Worm (Caenorhabditis elegans): Measurements from ENCODE around the gene rab-35.

The rab-35 gene

DNA sequence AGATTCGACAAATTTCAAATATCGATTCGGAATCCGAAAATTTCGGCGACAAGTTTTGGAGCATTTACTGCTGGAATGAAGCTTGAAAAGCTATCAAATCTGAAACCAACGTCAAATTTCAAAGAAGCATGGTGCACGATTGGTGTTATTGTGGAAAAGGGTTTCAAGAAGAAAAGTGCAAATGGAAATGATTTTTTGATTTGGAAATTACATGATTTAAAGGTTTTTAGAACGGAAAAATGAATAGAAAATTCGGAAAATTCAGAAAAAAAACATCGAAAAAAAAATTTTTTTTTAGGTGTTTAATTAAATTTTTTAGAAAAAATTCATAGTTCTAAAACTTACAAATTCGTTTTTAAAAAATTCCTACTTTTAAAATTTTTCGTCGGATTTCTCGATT lies 6.8 kb upstream of the rab-35 start, which contains the start of gene teg-1:
TSS of gene teg-1 (minus strand) at position 101 of the 400 bp plus-strand sequence.
- no peak for TF ChIP-seq mec-3 (tag; optimal IDR thresholded peaks at IDR 0.05; ENCODE audit: borderline replicate concordance)
- TF ChIP-seq Y22D7AL.16 (tag; optimal IDR thresholded peaks at IDR 0.05): no peak

DNA sequence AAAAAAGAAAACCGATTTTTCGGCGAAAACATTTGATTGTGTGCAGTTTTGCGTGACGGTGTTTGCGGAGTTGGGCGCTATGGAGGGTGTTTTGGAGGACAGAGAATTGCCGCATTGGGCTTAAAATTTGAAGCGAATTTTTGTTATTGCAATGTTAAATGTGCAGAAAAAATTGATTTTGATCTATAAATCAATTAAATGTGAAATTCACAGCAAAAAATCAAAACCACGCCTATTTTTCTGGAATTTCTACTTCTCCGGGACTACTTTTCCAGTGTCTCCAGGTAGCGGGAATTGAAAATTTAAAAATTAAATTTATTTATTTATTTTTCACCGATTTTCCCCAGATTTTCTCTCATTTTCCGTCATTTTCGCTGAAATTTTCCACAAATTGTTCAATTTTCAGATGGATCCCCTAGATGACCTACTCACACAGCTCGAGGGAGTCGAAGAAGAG lies 5.8 kb upstream of the rab-35 start, which contains the start of gene mcm-10:
TSS of gene mcm-10 (plus strand) at position 407 of the 457 bp plus-strand sequence.
- TF ChIP-seq pag-3 (tag; optimal IDR thresholded peaks at IDR 0.05; ENCODE audit: borderline replicate concordance): peak; percentile 52
- TF ChIP-seq nhr-11 (tag; optimal IDR thresholded peaks at IDR 0.05): no peak
- TF ChIP-seq hlh-8 (tag; optimal IDR thresholded peaks at IDR 0.05): peak; percentile 90
- TF ChIP-seq che-1 (tag; optimal IDR thresholded peaks at IDR 0.05): peak; percentile 69
- peak; percentile 97 for TF ChIP-seq tbx-2 (tag; optimal IDR thresholded peaks at IDR 0.05)
- peak; percentile 66 for TF ChIP-seq fkh-6 (tag; optimal IDR thresholded peaks at IDR 0.05)
- peak; percentile 80 for TF ChIP-seq F13H6.1 (tag; optimal IDR thresholded peaks at IDR 0.05)
- TF ChIP-seq ets-4 (tag; optimal IDR thresholded peaks at IDR 0.05): peak; percentile 95
- TF ChIP-seq unc-55 (GFP tag; optimal IDR thresholded peaks at IDR 0.05): peak; percentile 43
- TF ChIP-seq ceh-45 (GFP tag; IDR thresholded peaks at IDR 0.05): no peak
- peak; percentile 98 for TF ChIP-seq unc-42 (tag; optimal IDR thresholded peaks at IDR 0.05)
- TF ChIP-seq sox-2 (GFP tag; IDR thresholded peaks at IDR 0.05): no peak
- TF ChIP-seq dmd-4 (tag; optimal IDR thresholded peaks at IDR 0.05; ENCODE audit: borderline replicate concordance): peak; percentile 73
- peak; percentile 99 for TF ChIP-seq ceh-31 (tag; optimal IDR thresholded peaks at IDR 0.05)
- peak; percentile 17 for TF ChIP-seq gmeb-2 (tag; optimal IDR thresholded peaks at IDR 0.05)
- TF ChIP-seq T23F11.4 (GFP tag; optimal IDR thresholded peaks at IDR 0.05): peak; percentile 43
- peak; percentile 61 for TF ChIP-seq madf-2 (tag; optimal IDR thresholded peaks at IDR 0.05)
- TF ChIP-seq C08G9.2 (tag; optimal IDR thresholded peaks at IDR 0.05): peak; percentile 95
- no peak for TF ChIP-seq syd-9 (tag; optimal IDR thresholded peaks at IDR 0.05)
- peak; percentile 90 for TF ChIP-seq fax-1 (tag; optimal IDR thresholded peaks at IDR 0.05)
- no peak for TF ChIP-seq unc-3 (GFP tag; conservative IDR thresholded peaks at IDR 0.05)
- TF ChIP-seq unc-3 (tag; optimal IDR thresholded peaks at IDR 0.05): peak; percentile 77
- peak; percentile 43 for TF ChIP-seq ceh-24 (tag; optimal IDR thresholded peaks at IDR 0.05)
- peak; percentile 78 for TF ChIP-seq hlh-15 (tag; optimal IDR thresholded peaks at IDR 0.05)
- TF ChIP-seq eyg-1 (tag; optimal IDR thresholded peaks at IDR 0.05): no peak
- TF ChIP-seq fkh-10 (GFP tag; optimal IDR thresholded peaks at IDR 0.05): no peak
- TF ChIP-seq tbx-7 (tag; optimal IDR thresholded peaks at IDR 0.05): peak; percentile 94
- TF ChIP-seq nfya-1 (tag; optimal IDR thresholded peaks at IDR 0.05): peak; percentile 49
- TF ChIP-seq ceh-9 (tag; optimal IDR thresholded peaks at IDR 0.05): no peak
- TF ChIP-seq ttx-3 (tag; optimal IDR thresholded peaks at IDR 0.05): peak; percentile 59
- peak; percentile 95 for TF ChIP-seq pqm-1 (tag; optimal IDR thresholded peaks at IDR 0.05)
- peak; percentile 21 for TF ChIP-seq Y22D7AL.16 (tag; optimal IDR thresholded peaks at IDR 0.05)
- no peak for TF ChIP-seq K09A11.1 (tag; optimal IDR thresholded peaks at IDR 0.05; ENCODE audit: insufficient read depth)
- TF ChIP-seq ceh-48 (tag; optimal IDR thresholded peaks at IDR 0.05): peak; percentile 12
- TF ChIP-seq ahr-1 (tag; optimal IDR thresholded peaks at IDR 0.05): peak; percentile 92
- no peak for TF ChIP-seq ceh-6 (GFP tag; optimal IDR thresholded peaks at IDR 0.05)
- TF ChIP-seq sox-4 (tag; optimal IDR thresholded peaks at IDR 0.05): no peak
- peak; percentile 44 for TF ChIP-seq sdc-2 (tag; optimal IDR thresholded peaks at IDR 0.05)
- TF ChIP-seq ceh-30 (tag; optimal IDR thresholded peaks at IDR 0.05): peak; percentile 45
- peak; percentile 97 for TF ChIP-seq ref-2 (tag; optimal IDR thresholded peaks at IDR 0.05)
- TF ChIP-seq odd-2 (tag; optimal IDR thresholded peaks at IDR 0.05): no peak
- peak; percentile 51 for TF ChIP-seq pha-2 (tag; optimal IDR thresholded peaks at IDR 0.05)
- TF ChIP-seq pat-9 (tag; optimal IDR thresholded peaks at IDR 0.05): no peak
- TF ChIP-seq dve-1 (tag; optimal IDR thresholded peaks at IDR 0.05): peak; percentile 18
- no peak for TF ChIP-seq nhr-232 (tag; optimal IDR thresholded peaks at IDR 0.05)
- TF ChIP-seq hlh-6 (tag; optimal IDR thresholded peaks at IDR 0.05): peak; percentile 56
- no peak for TF ChIP-seq ceh-22 (tag; optimal IDR thresholded peaks at IDR 0.05)
- peak; percentile 95 for TF ChIP-seq zip-5 (tag; optimal IDR thresholded peaks at IDR 0.05)
- TF ChIP-seq ama-1 (optimal IDR thresholded peaks at IDR 0.05): no peak
- TF ChIP-seq C38D4.7 (GFP tag; optimal IDR thresholded peaks at IDR 0.05): peak; percentile 35
